Worm (Caenorhabditis elegans) whole organism, young adult: ENCODE results near the gene nxf-1.

Experiments used
- athp-1 ChIP-seq: sonication (generic microtip); optimal IDR thresholded peaks from 2 replicates; lab custom pipeline; 2017; ENCODE audit warnings: mild to moderate bottlenecking, missing genetic modification characterization, missing compliant biosample characterization
- egl-18 ChIP-seq: fragments of 200-800 bp; sonication (Bioruptor generic); IDR thresholded peaks from 2 replicates; pipeline ENCODE4 v1.3.6; 2022; ENCODE audit warnings: missing genetic modification reagents, missing genetic modification characterization, missing compliant biosample characterization
- lag-1 ChIP-seq: fragments of 200-800 bp; sonication (Bioruptor generic); IDR thresholded peaks from 2 replicates; pipeline ENCODE4 v1.3.6; 2022; ENCODE audit warnings: missing genetic modification reagents, missing genetic modification characterization, missing compliant biosample characterization
- nfya-1 ChIP-seq: sonication (generic microtip); optimal IDR thresholded peaks from 2 replicates; lab custom pipeline; 2017; ENCODE audit warnings: antibody characterized with exemption, missing compliant biosample characterization, missing genetic modification characterization, borderline replicate concordance; ENCODE audit not compliant: insufficient read depth
- nhr-90 ChIP-seq: sonication (generic microtip); optimal IDR thresholded peaks from 2 replicates; lab custom pipeline; 2016; ENCODE audit warnings: missing genotype, mild to moderate bottlenecking, missing genetic modification characterization, missing compliant biosample characterization

DNA sequence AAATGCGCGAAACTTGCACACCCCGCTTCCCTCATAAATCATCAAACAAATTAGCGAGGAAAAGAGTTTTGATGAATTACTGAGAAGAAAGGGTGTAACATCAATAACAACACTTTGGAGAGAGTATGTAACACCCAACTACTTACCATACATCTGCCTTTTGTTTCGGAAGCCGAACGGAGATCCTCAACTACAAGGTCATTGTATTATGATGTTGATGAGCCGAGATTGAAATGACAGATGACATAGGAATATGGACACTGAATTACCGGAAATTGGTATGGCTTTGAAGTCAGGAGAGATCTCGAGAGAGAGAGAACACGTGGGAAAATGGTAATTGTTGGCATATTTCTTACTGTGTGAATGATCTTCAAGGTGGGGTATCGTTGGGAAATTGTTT lies 11.2 kb upstream of the nxf-1 start:
- no peak for TF ChIP-seq athp-1 (tag; lab: Kevin White, UChicago)
- no peak for TF ChIP-seq nfya-1 (tag; lab: Kevin White, UChicago)
- TF ChIP-seq nhr-90 (tag; lab: Kevin White, UChicago): no peak
- no peak for TF ChIP-seq egl-18 (GFP tag; lab: Robert Waterston, UW)
- no peak for TF ChIP-seq lag-1 (GFP tag; lab: Robert Waterston, UW)
